Worm (Caenorhabditis elegans) whole organism, L1 larva: ENCODE data around the gene H03E18.1.

Experiments
- alr-1 ChIP-seq: fragments of 200-800 bp; sonication (Bioruptor generic); optimal IDR thresholded peaks from 2 replicates; lab custom pipeline; 2018; ENCODE audit warnings: borderline replicate concordance, mild to moderate bottlenecking, missing genetic modification characterization, missing compliant biosample characterization
- aly-2 ChIP-seq: fragments of 150-350 bp; optimal IDR thresholded peaks from 2 replicates; lab custom pipeline; 2014; ENCODE audit warnings: missing biosample characterization, missing genetic modification characterization
- ama-1 ChIP-seq: fragments of 150-350 bp; optimal IDR thresholded peaks from 2 replicates; lab custom pipeline; 2014
- blmp-1 ChIP-seq: fragments of 150-350 bp; optimal IDR thresholded peaks from 2 replicates; lab custom pipeline; 2014; ENCODE audit warnings: missing biosample characterization, missing genetic modification characterization
- ceh-63 ChIP-seq: fragments of 200-800 bp; sonication (Bioruptor generic); optimal IDR thresholded peaks from 2 replicates; lab custom pipeline; 2018; ENCODE audit warnings: mild to moderate bottlenecking, missing genetic modification characterization, missing compliant biosample characterization
- ceh-8 ChIP-seq: fragments of 200-800 bp; sonication (Bioruptor generic); optimal IDR thresholded peaks from 2 replicates; lab custom pipeline; 2018; ENCODE audit warnings: mild to moderate bottlenecking, missing genetic modification characterization, moderate library complexity, missing compliant biosample characterization
- ceh-88 ChIP-seq: fragments of 200-800 bp; sonication (Bioruptor generic); IDR thresholded peaks from 2 replicates; pipeline ENCODE4 v1.3.6; 2022; ENCODE audit warnings: missing genetic modification characterization, missing compliant biosample characterization
- ceh-90 ChIP-seq: sonication (generic microtip); optimal IDR thresholded peaks from 2 replicates; lab custom pipeline; 2016; ENCODE audit warnings: missing genetic modification characterization, missing compliant biosample characterization
- efl-1 ChIP-seq, 4 experiments: fragments of 150-350 bp; optimal IDR thresholded peaks in 3 of 4; peaks in 1 of 4; 1 replicate in 1 of 4; 2 replicates in 3 of 4; lab custom pipeline; 2014; ENCODE audit warnings: missing biosample characterization in 2 of 4, missing genetic modification characterization in 2 of 4, missing genetic modification reagents in 2 of 4
- elt-2 ChIP-seq: sonication (generic microtip); optimal IDR thresholded peaks from 2 replicates; lab custom pipeline; 2016; ENCODE audit warnings: missing genetic modification characterization, mild to moderate bottlenecking, inconsistent platforms, missing compliant biosample characterization, missing genetic modification reagents
- fkh-8 ChIP-seq: sonication (generic microtip); optimal IDR thresholded peaks from 2 replicates; lab custom pipeline; 2016; ENCODE audit warnings: mild to moderate bottlenecking, missing genetic modification characterization, missing compliant biosample characterization
- hlh-17 ChIP-seq: fragments of 200-800 bp; sonication (Bioruptor generic); optimal IDR thresholded peaks from 2 replicates; lab custom pipeline; 2018; ENCODE audit warnings: missing genetic modification characterization, mild to moderate bottlenecking, missing compliant biosample characterization, moderate library complexity, borderline replicate concordance
- isw-1 ChIP-seq: fragments of 200-800 bp; sonication (Bioruptor generic); IDR thresholded peaks from 2 replicates; pipeline ENCODE4 v1.3.6; 2022; ENCODE audit warnings: missing genetic modification characterization, missing compliant biosample characterization
- lin-15B ChIP-seq: fragments of 150-350 bp; sonication (generic microtip); optimal IDR thresholded peaks from 3 replicates; lab custom pipeline; 2014; ENCODE audit warnings: missing biosample characterization, missing genetic modification characterization
- lsy-2 ChIP-seq, 2 experiments: fragments of 150-350 bp; optimal IDR thresholded peaks; 2 replicates each; lab custom pipeline; 2014; ENCODE audit warnings: missing biosample characterization in 2 of 2, missing genetic modification characterization in 2 of 2
- nhr-20 ChIP-seq: sonication (generic microtip); optimal IDR thresholded peaks from 2 replicates; lab custom pipeline; 2016; ENCODE audit warnings: mild to moderate bottlenecking, missing genetic modification characterization, missing compliant biosample characterization
- nhr-28 ChIP-seq: fragments of 150-350 bp; optimal IDR thresholded peaks from 2 replicates; lab custom pipeline; 2014; ENCODE audit warnings: missing biosample characterization, missing genetic modification characterization
- nhr-47 ChIP-seq: sonication (generic microtip); optimal IDR thresholded peaks from 2 replicates; lab custom pipeline; 2016; ENCODE audit warnings: mild to moderate bottlenecking, missing genetic modification characterization, moderate library complexity, missing compliant biosample characterization
- nhr-84 ChIP-seq: sonication (generic microtip); optimal IDR thresholded peaks from 2 replicates; lab custom pipeline; 2017; ENCODE audit warnings: missing biosample characterization, missing genetic modification characterization
- nhr-85 ChIP-seq: sonication (generic microtip); peaks from one replicate; lab custom pipeline; 2016; ENCODE audit warnings: missing genetic modification characterization, inconsistent platforms, missing compliant biosample characterization
- pax-3 ChIP-seq: fragments of 200-800 bp; sonication (Bioruptor generic); optimal IDR thresholded peaks from 2 replicates; lab custom pipeline; 2018; ENCODE audit warnings: mild to moderate bottlenecking, missing genetic modification characterization, moderate library complexity, missing compliant biosample characterization
- pqm-1 ChIP-seq: sonication (generic microtip); optimal IDR thresholded peaks from 3 replicates; lab custom pipeline; 2017; ENCODE audit warnings: missing biosample characterization, missing genetic modification characterization
- rnt-1 ChIP-seq: sonication (generic microtip); optimal IDR thresholded peaks from 2 replicates; lab custom pipeline; 2016; ENCODE audit warnings: mild to moderate bottlenecking, missing genetic modification characterization, moderate library complexity, missing compliant biosample characterization
- skn-1 ChIP-seq: fragments of 150-350 bp; optimal IDR thresholded peaks from 2 replicates; lab custom pipeline; 2014; ENCODE audit warnings: missing biosample characterization, missing genetic modification characterization
- snpc-4 ChIP-seq: fragments of 150-350 bp; optimal IDR thresholded peaks from 2 replicates; lab custom pipeline; 2014; ENCODE audit warnings: missing biosample characterization, missing genetic modification characterization
- sox-4 ChIP-seq: sonication (generic microtip); optimal IDR thresholded peaks from 2 replicates; lab custom pipeline; 2016; ENCODE audit warnings: missing genetic modification characterization, missing compliant biosample characterization
- sptf-1 ChIP-seq: fragments of 150-350 bp; optimal IDR thresholded peaks from 2 replicates; lab custom pipeline; 2014; ENCODE audit warnings: missing biosample characterization, missing genetic modification characterization
- sup-37 ChIP-seq: fragments of 200-800 bp; sonication (Bioruptor generic); optimal IDR thresholded peaks from 2 replicates; lab custom pipeline; 2018; ENCODE audit warnings: mild to moderate bottlenecking, missing genetic modification characterization, missing compliant biosample characterization
- unc-130 ChIP-seq: fragments of 150-350 bp; optimal IDR thresholded peaks from 2 replicates; lab custom pipeline; 2017; ENCODE audit warnings: missing biosample characterization, missing genetic modification characterization, inconsistent platforms
- unc-30 ChIP-seq: sonication (generic microtip); optimal IDR thresholded peaks from 2 replicates; lab custom pipeline; 2017; ENCODE audit warnings: missing biosample characterization, missing genetic modification characterization
- zag-1 ChIP-seq: fragments of 150-350 bp; optimal IDR thresholded peaks from 2 replicates; lab custom pipeline; 2014; ENCODE audit warnings: missing biosample characterization, missing genetic modification characterization
- zip-4 ChIP-seq: fragments of 200-800 bp; sonication (Bioruptor generic); optimal IDR thresholded peaks from 2 replicates; lab custom pipeline; 2018; ENCODE audit warnings: mild to moderate bottlenecking, missing genetic modification characterization, moderate library complexity, missing compliant biosample characterization

Gene H03E18.1

ce11 chrX:8499721-8500120, 8.0 kb upstream of the H03E18.1 start, which contains the start of gene grd-14:
TSS of gene grd-14 (plus strand) at chrX:8500021.
- TF ChIP-seq efl-1 (optimal IDR thresholded peaks at IDR 0.05; lab: Kevin White, UChicago) (no peak), efl-1 (GFP tag; optimal IDR thresholded peaks at IDR 0.05 in 1 of 2; lab: Kevin White, UChicago) (peak in 1 of 2 experiments; percentile 46), rnt-1 (tag; lab: Kevin White, UChicago) (no peak)
- TF ChIP-seq, all 84 proteins: peak for 1

ce11 chrX:8500922-8501321, 6.8 kb upstream of the H03E18.1 start, which contains the start of gene grd-4:
TSS of gene grd-4 (plus strand) at chrX:8501222.
- no peak for TF ChIP-seq snpc-4
- TF ChIP-seq nhr-47 (tag; lab: Kevin White, UChicago) = no peak
- TF ChIP-seq ceh-88 (GFP tag; lab: Robert Waterston, UW) = no peak
- TF ChIP-seq lsy-2 (tag; optimal IDR thresholded peaks at IDR 0.05; lab: Kevin White, UChicago) = no peak
- no peak for TF ChIP-seq rnt-1 (tag; lab: Kevin White, UChicago)
- no peak for TF ChIP-seq hlh-17

ce11 chrX:8504207-8504606, 3.5 kb upstream of the H03E18.1 start:
- TF ChIP-seq blmp-1 (tag; lab: Kevin White, UChicago) (peak; percentile 89), sox-4 (tag; lab: Kevin White, UChicago) (no peak), zag-1 (tag; lab: Kevin White, UChicago) (no peak)

ce11 chrX:8507053-8507452, 623 bp upstream of the H03E18.1 start:
- TF ChIP-seq pqm-1 (tag; lab: Kevin White, UChicago) = no peak
- peak; percentile 74 for TF ChIP-seq blmp-1 (tag; lab: Kevin White, UChicago)
- TF ChIP-seq, all 84 proteins: peak for 1

ce11 chrX:8509088-8509487, 1.4 kb downstream of the H03E18.1 start:
- TF ChIP-seq ceh-88 (GFP tag; lab: Robert Waterston, UW) = no peak
- no peak for TF ChIP-seq nhr-20 (tag; lab: Kevin White, UChicago)
- peak; percentile 31 for TF ChIP-seq blmp-1 (tag; lab: Kevin White, UChicago)
- TF ChIP-seq lin-15B (tag; lab: Kevin White, UChicago) = no peak
- TF ChIP-seq nhr-85 = peak; percentile 52
- TF ChIP-seq skn-1 = no peak
- TF ChIP-seq, all 84 proteins: peak for 2

ce11 chrX:8520402-8520801, 12.7 kb downstream of the H03E18.1 start, which contains the start of gene H03E18.2:
TSS of gene H03E18.2 (minus strand) at chrX:8520502.
- TF ChIP-seq unc-30 (tag; lab: Kevin White, UChicago) (no peak), isw-1 (no peak), fkh-8 (tag; lab: Kevin White, UChicago) (no peak), sptf-1 (tag; lab: Kevin White, UChicago) (no peak), ceh-63 (GFP tag; lab: Kevin White, UChicago) (no peak), pax-3 (no peak), nhr-84 (tag; lab: Kevin White, UChicago) (no peak), nhr-28 (no peak), sup-37 (GFP tag; lab: Kevin White, UChicago) (no peak), aly-2 (no peak)

ce11 chrX:8521614-8522013, 13.9 kb downstream of the H03E18.1 start, which contains the start of gene C03G5.14:
TSS of gene C03G5.14 (plus strand) at chrX:8521914.
- TF ChIP-seq fkh-8 (tag; lab: Kevin White, UChicago) (no peak), ceh-90 (tag; lab: Kevin White, UChicago) (no peak), nhr-20 (tag; lab: Kevin White, UChicago) (no peak), elt-2 (tag; lab: Kevin White, UChicago) (no peak), unc-130 (no peak), alr-1 (tag; lab: Kevin White, UChicago) (no peak), ceh-8 (GFP tag; lab: Kevin White, UChicago) (no peak), ama-1 (lab: Kevin White, UChicago) (no peak), zip-4 (GFP tag; lab: Kevin White, UChicago) (no peak)
